Worm (Caenorhabditis elegans) whole organism, L2 larva: ENCODE data around the gene let-721.

Experiments
- nhr-237 ChIP-seq: fragments of 150-350 bp; optimal IDR thresholded peaks from 2 replicates; lab custom pipeline; 2014; ENCODE audit warnings: missing biosample characterization, missing genetic modification characterization
- nhr-77 ChIP-seq: fragments of 150-350 bp; optimal IDR thresholded peaks from 2 replicates; lab custom pipeline; 2014; ENCODE audit warnings: missing biosample characterization, missing genetic modification characterization
- unc-55 ChIP-seq: fragments of 150-350 bp; sonication (generic microtip); optimal IDR thresholded peaks from 3 replicates; lab custom pipeline; 2014; ENCODE audit warnings: missing biosample characterization, missing genetic modification reagents, missing genetic modification characterization
- ztf-11 ChIP-seq: sonication (generic microtip); optimal IDR thresholded peaks from 2 replicates; lab custom pipeline; 2017; ENCODE audit warnings: missing biosample characterization, missing genetic modification characterization
- ztf-4 ChIP-seq: fragments of 150-350 bp; optimal IDR thresholded peaks from 2 replicates; lab custom pipeline; 2014; ENCODE audit warnings: missing biosample characterization, missing genetic modification characterization

DNA sequence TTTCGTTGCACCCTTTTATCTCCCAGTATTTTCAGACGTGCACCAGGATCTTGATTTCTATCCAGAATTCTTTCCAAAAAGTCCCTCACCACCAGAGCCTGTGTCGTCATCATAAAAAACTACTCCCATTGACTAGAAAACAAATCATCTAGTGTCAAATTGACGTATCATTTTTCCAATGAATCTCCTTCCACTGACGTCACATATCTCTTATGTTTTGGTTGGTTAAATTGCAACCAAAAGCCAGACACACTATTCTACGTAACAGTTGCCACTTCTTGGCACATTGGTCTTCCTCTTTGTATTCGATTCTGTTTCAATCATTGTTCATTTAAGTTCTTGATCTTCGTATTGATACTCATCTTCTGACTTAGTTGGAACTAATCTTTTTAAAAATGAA, 48.6 kb downstream of the let-721 start:
- TF ChIP-seq ztf-4 (tag; lab: Kevin White, UChicago) (no peak), unc-55 (GFP tag; lab: Kevin White, UChicago) (no peak), nhr-237 (tag; lab: Kevin White, UChicago) (no peak), nhr-77 (tag; lab: Kevin White, UChicago) (no peak), ztf-11 (tag; lab: Kevin White, UChicago) (no peak)
